Worm (Caenorhabditis elegans) whole organism, L4 larva: ENCODE results near the gene col-69.

Experiments used
- F37D6.2 ChIP-seq: sonication (generic microtip); optimal IDR thresholded peaks from 2 replicates; lab custom pipeline; 2016; ENCODE audit warnings: mild to moderate bottlenecking, missing genetic modification characterization, missing compliant biosample characterization
- F49E8.2 ChIP-seq: sonication (generic microtip); optimal IDR thresholded peaks from 2 replicates; lab custom pipeline; 2016; ENCODE audit warnings: missing compliant biosample characterization, mild to moderate bottlenecking, missing genetic modification characterization, borderline replicate concordance
- ZK546.5 ChIP-seq, 2 experiments: sonication (generic microtip); optimal IDR thresholded peaks; 2 replicates each; lab custom pipeline; 2017; ENCODE audit warnings: missing biosample characterization in 2 of 2, missing genetic modification characterization in 2 of 2
- aha-1 ChIP-seq: fragments of 150-350 bp; peaks from one replicate; lab custom pipeline; 2014; ENCODE audit warnings: missing biosample characterization, missing genetic modification characterization
- ama-1 ChIP-seq: fragments of 150-350 bp; optimal IDR thresholded peaks from 2 replicates; lab custom pipeline; 2014; ENCODE audit warnings: inconsistent platforms, mixed read lengths
- ceh-28 ChIP-seq: fragments of 150-350 bp; optimal IDR thresholded peaks from 2 replicates; lab custom pipeline; 2014; ENCODE audit warnings: missing biosample characterization, missing genetic modification reagents, missing genetic modification characterization
- ceh-32 ChIP-seq: sonication (generic microtip); optimal IDR thresholded peaks from 2 replicates; lab custom pipeline; 2016; ENCODE audit warnings: mild to moderate bottlenecking, missing genetic modification characterization, missing compliant biosample characterization; ENCODE audit not compliant: poor library complexity
- cey-2 ChIP-seq: sonication (generic microtip); optimal IDR thresholded peaks from 3 replicates; lab custom pipeline; 2017; ENCODE audit warnings: missing genetic modification characterization, mild to moderate bottlenecking, missing compliant biosample characterization, antibody characterized with exemption, borderline replicate concordance; ENCODE audit not compliant: insufficient read depth
- daf-19 ChIP-seq: fragments of 200-800 bp; sonication (Bioruptor generic); conservative IDR thresholded peaks from 2 replicates; pipeline ENCODE4 v1.3.6; 2022; ENCODE audit warnings: missing genetic modification characterization, missing compliant biosample characterization
- daf-8 ChIP-seq: fragments of 200-800 bp; sonication (Bioruptor generic); IDR thresholded peaks from 2 replicates; pipeline ENCODE4 v1.3.6; 2022; ENCODE audit warnings: missing genetic modification characterization, missing compliant biosample characterization
- dmd-6 ChIP-seq: fragments of 200-800 bp; sonication (Bioruptor generic); IDR thresholded peaks from 2 replicates; pipeline ENCODE4 v1.3.6; 2022; ENCODE audit warnings: missing genetic modification reagents, missing genetic modification characterization, missing compliant biosample characterization
- dmd-9 ChIP-seq: fragments of 200-800 bp; sonication (Bioruptor generic); IDR thresholded peaks from 2 replicates; pipeline ENCODE4 v1.3.6; 2022; ENCODE audit warnings: missing genetic modification reagents, missing genetic modification characterization, missing compliant biosample characterization
- dpl-1 ChIP-seq: fragments of 150-350 bp; optimal IDR thresholded peaks from 2 replicates; lab custom pipeline; 2014; ENCODE audit warnings: missing biosample characterization, missing genetic modification reagents, missing genetic modification characterization
- dve-1 ChIP-seq: sonication (generic microtip); optimal IDR thresholded peaks from 2 replicates; lab custom pipeline; 2017; ENCODE audit warnings: antibody characterized with exemption, mild to moderate bottlenecking, missing genetic modification characterization, missing compliant biosample characterization; ENCODE audit not compliant: insufficient read depth
- egl-27 ChIP-seq: sonication (generic microtip); optimal IDR thresholded peaks from 3 replicates; lab custom pipeline; 2017; ENCODE audit warnings: missing biosample characterization, missing genetic modification reagents, missing genetic modification characterization
- egl-43 ChIP-seq: fragments of 200-800 bp; sonication (Bioruptor generic); IDR thresholded peaks from 2 replicates; pipeline ENCODE4 v1.3.6; 2022; ENCODE audit warnings: missing genetic modification reagents, missing genetic modification characterization, missing compliant biosample characterization
- hlh-30 ChIP-seq: sonication (generic microtip); optimal IDR thresholded peaks from 2 replicates; lab custom pipeline; 2017; ENCODE audit warnings: antibody characterized with exemption, mild to moderate bottlenecking, missing genetic modification characterization, missing compliant biosample characterization; ENCODE audit not compliant: insufficient read depth
- jun-1 ChIP-seq: fragments of 150-350 bp; optimal IDR thresholded peaks from 2 replicates; lab custom pipeline; 2014; ENCODE audit warnings: missing biosample characterization, missing genetic modification reagents, missing genetic modification characterization
- lim-7 ChIP-seq: fragments of 200-800 bp; sonication (Bioruptor generic); IDR thresholded peaks from 2 replicates; pipeline ENCODE4 v1.3.6; 2022; ENCODE audit warnings: missing genetic modification characterization, missing compliant biosample characterization
- lin-1 ChIP-seq: fragments of 200-800 bp; sonication (Bioruptor generic); IDR thresholded peaks from 2 replicates; pipeline ENCODE4 v1.3.6; 2022; ENCODE audit warnings: missing genetic modification reagents, missing genetic modification characterization, missing compliant biosample characterization
- lin-13 ChIP-seq: fragments of 150-350 bp; optimal IDR thresholded peaks from 2 replicates; lab custom pipeline; 2014; ENCODE audit warnings: missing biosample characterization, missing genetic modification reagents, missing genetic modification characterization
- lin-15B ChIP-seq: fragments of 150-350 bp; sonication (generic microtip); optimal IDR thresholded peaks from 3 replicates; lab custom pipeline; 2014; ENCODE audit warnings: missing biosample characterization, missing genetic modification characterization
- mdl-1 ChIP-seq, 2 experiments: fragments of 150-350 bp in 1 of 2; sonication (generic microtip) in 1 of 2; optimal IDR thresholded peaks; 2 replicates each; lab custom pipeline; 2014 to 2017; ENCODE audit warnings: missing biosample characterization in 2 of 2, missing genetic modification characterization in 2 of 2
- mdt-29 ChIP-seq: fragments of 200-800 bp; sonication (Bioruptor generic); IDR thresholded peaks from 2 replicates; pipeline ENCODE4 v1.3.6; 2022; ENCODE audit warnings: missing genetic modification reagents, missing genetic modification characterization, missing compliant biosample characterization
- mxl-2 ChIP-seq: fragments of 200-800 bp; sonication (Bioruptor generic); conservative IDR thresholded peaks from 2 replicates; pipeline ENCODE4 v1.3.6; 2022; ENCODE audit warnings: missing genetic modification reagents, missing genetic modification characterization, missing compliant biosample characterization
- nhr-41 ChIP-seq: fragments of 200-800 bp; sonication (Bioruptor generic); IDR thresholded peaks from 2 replicates; pipeline ENCODE4 v1.3.6; 2022; ENCODE audit warnings: missing genetic modification reagents, missing genetic modification characterization, missing compliant biosample characterization
- nhr-42 ChIP-seq: fragments of 200-800 bp; sonication (Bioruptor generic); IDR thresholded peaks from 2 replicates; pipeline ENCODE4 v1.3.6; 2022; ENCODE audit warnings: missing genetic modification characterization, missing compliant biosample characterization
- nhr-48 ChIP-seq: sonication (generic microtip); optimal IDR thresholded peaks from 2 replicates; lab custom pipeline; 2016; ENCODE audit warnings: mild to moderate bottlenecking, missing genetic modification characterization, missing compliant biosample characterization
- pha-4 ChIP-seq, 2 experiments: fragments of 150-350 bp in 1 of 2; fragments of 200-800 bp in 1 of 2; sonication (Bioruptor generic) in 1 of 2; IDR thresholded peaks in 1 of 2; optimal IDR thresholded peaks in 1 of 2; 2 replicates each; pipeline versions ENCODE4 v1.3.6 to Lab custom; 2014 to 2022; ENCODE audit warnings: missing genetic modification characterization in 2 of 2, missing genetic modification reagents in 2 of 2, missing biosample characterization in 1 of 2, missing compliant biosample characterization in 1 of 2
- php-3 ChIP-seq: fragments of 200-800 bp; sonication (Bioruptor generic); IDR thresholded peaks from 2 replicates; pipeline ENCODE4 v1.3.6; 2022; ENCODE audit warnings: missing genetic modification reagents, missing genetic modification characterization, missing compliant biosample characterization
- pqm-1 ChIP-seq: sonication (generic microtip); optimal IDR thresholded peaks from 2 replicates; lab custom pipeline; 2017; ENCODE audit warnings: missing biosample characterization, missing genetic modification characterization
- sdz-12 ChIP-seq: fragments of 200-800 bp; sonication (Bioruptor generic); optimal IDR thresholded peaks from 2 replicates; lab custom pipeline; 2018; ENCODE audit warnings: mild to moderate bottlenecking, missing genetic modification characterization, missing compliant biosample characterization
- snpc-1.2 ChIP-seq: fragments of 200-800 bp; sonication (Bioruptor generic); IDR thresholded peaks from 2 replicates; pipeline ENCODE4 v1.3.6; 2022; ENCODE audit warnings: missing genetic modification reagents, missing genetic modification characterization, missing compliant biosample characterization
- spr-3 ChIP-seq: fragments of 200-800 bp; sonication (Bioruptor generic); optimal IDR thresholded peaks from 2 replicates; lab custom pipeline; 2018; ENCODE audit warnings: mild to moderate bottlenecking, missing genetic modification characterization, missing compliant biosample characterization
- unc-130 ChIP-seq: sonication (generic microtip); optimal IDR thresholded peaks from 2 replicates; lab custom pipeline; 2016; ENCODE audit warnings: missing genetic modification reagents, missing genetic modification characterization, missing compliant biosample characterization
- unc-39 ChIP-seq: sonication (generic microtip); optimal IDR thresholded peaks from 2 replicates; lab custom pipeline; 2017; ENCODE audit warnings: missing biosample characterization, missing genetic modification characterization
- unc-62 ChIP-seq, 3 experiments: fragments of 150-350 bp in 1 of 3; sonication (generic microtip); optimal IDR thresholded peaks in 2 of 3; peaks in 1 of 3; 1 replicate in 1 of 3; 2 replicates in 2 of 3; lab custom pipeline; 2014 to 2017; ENCODE audit warnings: missing biosample characterization in 3 of 3, missing genetic modification characterization in 3 of 3, missing genetic modification reagents in 3 of 3, missing genotype in 1 of 3
- zag-1 ChIP-seq: fragments of 150-350 bp; optimal IDR thresholded peaks from 2 replicates; lab custom pipeline; 2014; ENCODE audit warnings: missing biosample characterization, missing genetic modification characterization

Gene col-69

DNA sequence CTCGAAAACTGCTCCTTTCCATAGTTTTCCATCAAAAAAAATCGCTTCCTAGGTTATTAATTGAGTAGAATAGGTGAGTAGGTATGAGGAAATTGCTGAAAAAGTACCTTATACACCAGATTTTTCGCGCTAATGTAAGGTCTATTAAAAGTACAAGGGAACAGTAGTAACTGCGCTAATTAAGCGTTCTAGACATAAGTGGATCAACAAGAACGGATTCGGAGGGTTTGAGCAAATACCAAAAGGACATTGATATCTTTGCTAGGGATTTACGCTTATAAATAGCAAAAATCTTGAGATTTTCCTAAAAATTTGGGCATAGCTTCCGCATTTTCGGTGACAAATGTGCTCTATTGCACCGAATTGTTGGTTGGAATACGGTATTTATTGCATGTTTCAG lies 31.7 kb downstream of the col-69 start, which contains the start of gene B0432.7:
TSS of gene B0432.7 (minus strand) at position 101 of the 400 bp plus-strand sequence.
- no peak for TF ChIP-seq mdt-29 (GFP tag; lab: Robert Waterston, UW)
- no peak for TF ChIP-seq sdz-12 (GFP tag; lab: Kevin White, UChicago)

DNA sequence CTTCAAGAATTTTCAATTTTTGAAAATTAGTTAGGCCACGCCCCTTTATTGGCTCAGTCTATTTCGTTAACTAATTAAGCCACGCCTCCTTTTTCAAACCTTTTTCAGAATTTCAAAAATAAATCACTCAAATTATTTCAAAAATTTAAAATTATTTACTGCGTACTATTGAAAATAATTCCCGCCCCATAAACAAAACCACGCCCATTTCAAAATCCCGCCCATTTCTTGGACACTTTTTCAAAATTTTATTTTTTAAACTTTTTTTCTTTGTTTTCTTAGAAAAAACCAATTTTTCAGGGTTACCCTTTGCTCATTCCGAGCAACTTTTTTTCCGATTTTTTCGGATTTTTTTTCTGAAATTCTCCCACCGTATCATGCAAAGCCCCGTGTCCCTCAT lies 41.5 kb downstream of the col-69 start, which contains the start of gene B0432.14:
TSS of gene B0432.14 (plus strand) at position 301 of the 400 bp plus-strand sequence.
- TF ChIP-seq mdl-1 (tag; optimal IDR thresholded peaks at IDR 0.05; lab: Kevin White, UChicago) (no peak), nhr-48 (tag; lab: Kevin White, UChicago) (no peak), jun-1 (tag; lab: Kevin White, UChicago) (no peak), lim-7 (GFP tag; lab: Robert Waterston, UW) (no peak), F37D6.2 (tag; lab: Kevin White, UChicago) (no peak), nhr-41 (GFP tag; lab: Robert Waterston, UW) (no peak), lin-15B (no peak), aha-1 (no peak), lin-1 (no peak), egl-43 (GFP tag; lab: Robert Waterston, UW) (no peak), pqm-1 (tag; lab: Kevin White, UChicago) (no peak), dve-1 (tag; lab: Kevin White, UChicago) (no peak), ceh-28 (no peak), php-3 (GFP tag; lab: Robert Waterston, UW) (no peak), dmd-9 (GFP tag; lab: Robert Waterston, UW) (no peak), pha-4 (GFP tag; IDR thresholded peaks at IDR 0.05; lab: Robert Waterston, UW) (no peak), pha-4 (tag; optimal IDR thresholded peaks at IDR 0.05; lab: Kevin White, UChicago) (no peak), snpc-1.2 (GFP tag; lab: Robert Waterston, UW) (no peak)

DNA sequence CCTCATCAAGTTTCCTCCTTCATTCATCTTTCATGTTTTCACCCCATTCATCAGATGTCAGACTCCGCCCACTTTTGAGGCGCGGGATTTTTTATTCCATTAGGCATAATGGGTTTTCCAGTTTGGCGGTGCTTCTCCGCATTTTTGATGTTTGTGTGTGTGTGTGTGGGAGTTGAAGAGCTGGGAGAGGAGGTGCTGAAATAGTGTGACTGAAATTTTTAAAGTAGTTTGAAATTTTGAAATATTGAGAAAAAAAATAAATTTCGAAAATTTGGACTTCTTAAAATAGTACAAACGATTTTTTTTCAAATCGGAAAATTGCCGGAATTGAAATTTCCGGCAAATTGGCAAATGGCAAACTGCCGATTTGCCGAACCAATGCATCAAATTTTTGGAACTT lies 42.0 kb downstream of the col-69 start, which contains the start of gene scc-2:
TSS of gene scc-2 (minus strand) at position 101 of the 400 bp plus-strand sequence.
- TF ChIP-seq ceh-32 (tag; lab: Kevin White, UChicago), result no peak
- TF ChIP-seq hlh-30 (tag; lab: Kevin White, UChicago), result no peak
- TF ChIP-seq unc-62 (GFP tag; optimal IDR thresholded peaks at IDR 0.05 in 1 of 2; lab: Kevin White, UChicago), result no peak
- no peak for TF ChIP-seq unc-62 (tag; optimal IDR thresholded peaks at IDR 0.05; lab: Kevin White, UChicago)
- no peak for TF ChIP-seq cey-2
- TF ChIP-seq dpl-1 (GFP tag; lab: Kevin White, UChicago), result no peak
- no peak for TF ChIP-seq pqm-1 (tag; lab: Kevin White, UChicago)
- no peak for TF ChIP-seq mxl-2 (GFP tag; lab: Robert Waterston, UW)
- no peak for TF ChIP-seq aha-1
- TF ChIP-seq lin-13, result no peak
- TF ChIP-seq sdz-12 (GFP tag; lab: Kevin White, UChicago), result no peak
- no peak for TF ChIP-seq daf-8
- TF ChIP-seq pha-4 (GFP tag; IDR thresholded peaks at IDR 0.05; lab: Robert Waterston, UW), result no peak
- no peak for TF ChIP-seq pha-4 (tag; optimal IDR thresholded peaks at IDR 0.05; lab: Kevin White, UChicago)
- TF ChIP-seq nhr-42, result no peak
- TF ChIP-seq, all 104 proteins: peak for 0

DNA sequence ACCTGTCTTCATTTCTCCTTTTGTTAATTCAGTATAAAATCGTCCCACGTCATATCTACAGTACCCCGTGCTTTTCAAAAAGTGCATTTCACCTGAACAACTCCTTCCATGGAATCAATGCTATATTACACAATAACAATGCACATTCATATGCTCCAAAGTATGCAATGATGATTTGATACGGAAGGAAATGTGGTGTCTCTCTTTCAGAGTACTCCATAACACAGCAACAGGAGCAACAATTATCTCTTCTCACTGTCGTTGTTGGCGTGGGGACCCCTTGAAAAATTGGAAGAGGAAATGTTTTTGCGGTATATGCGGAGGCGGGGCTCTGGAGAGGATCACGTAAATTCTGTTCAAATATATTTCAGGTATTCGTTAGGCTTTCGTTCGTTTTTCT lies 48.0 kb downstream of the col-69 start, which contains the start of gene cat-2:
TSS of gene cat-2 (plus strand) at position 301 of the 400 bp plus-strand sequence.
- TF ChIP-seq F49E8.2, result no peak
- TF ChIP-seq unc-39 (tag; lab: Kevin White, UChicago), result no peak
- no peak for TF ChIP-seq ceh-32 (tag; lab: Kevin White, UChicago)
- no peak for TF ChIP-seq mxl-2 (GFP tag; lab: Robert Waterston, UW)
- TF ChIP-seq zag-1, result no peak
- TF ChIP-seq spr-3 (GFP tag; lab: Kevin White, UChicago), result no peak
- TF ChIP-seq ZK546.5 (tag; optimal IDR thresholded peaks at IDR 0.05; lab: Kevin White, UChicago), result no peak
- no peak for TF ChIP-seq unc-130
- no peak for TF ChIP-seq dmd-6 (GFP tag; lab: Robert Waterston, UW)
- no peak for TF ChIP-seq egl-27 (tag; lab: Kevin White, UChicago)
- no peak for TF ChIP-seq aha-1
- TF ChIP-seq daf-19, result no peak
- no peak for TF ChIP-seq ama-1
